Fruit fly (Drosophila melanogaster) whole organism, pupa: ENCODE results near the gene CG7016.

Experiments used
- CG13204 ChIP-seq: fragments of 200-800 bp; sonication (Bioruptor generic); optimal IDR thresholded peaks from 2 replicates; lab custom pipeline; 2018; ENCODE audit warnings: missing biosample characterization, mild to moderate bottlenecking, missing genetic modification characterization, moderate library complexity
- CG14655 ChIP-seq: fragments of 200-800 bp; sonication (Bioruptor generic); optimal IDR thresholded peaks from 3 replicates; lab custom pipeline; 2017; ENCODE audit warnings: mild to moderate bottlenecking, missing biosample characterization, missing genetic modification reagents, missing genetic modification characterization
- CG15710 ChIP-seq: fragments of 200-800 bp; sonication (Bioruptor generic); optimal IDR thresholded peaks from 2 replicates; lab custom pipeline; 2018; ENCODE audit warnings: missing biosample characterization, mild to moderate bottlenecking, missing genetic modification characterization, moderate library complexity
- CG17806 ChIP-seq: fragments of 200-800 bp; sonication (Bioruptor generic); optimal IDR thresholded peaks from 2 replicates; lab custom pipeline; 2018; ENCODE audit warnings: missing biosample characterization, mild to moderate bottlenecking, missing genetic modification characterization, moderate library complexity
- CG32121 ChIP-seq: fragments of 200-800 bp; sonication (Bioruptor generic); IDR thresholded peaks from 2 replicates; pipeline ENCODE4 v1.3.6; 2022; ENCODE audit warnings: missing biosample characterization, missing genetic modification characterization
- CG34367 ChIP-seq: fragments of 200-800 bp; sonication (Bioruptor generic); optimal IDR thresholded peaks from 2 replicates; lab custom pipeline; 2018; ENCODE audit warnings: missing biosample characterization, mild to moderate bottlenecking, missing genetic modification characterization
- CG4496 ChIP-seq: fragments of 200-800 bp; sonication (Bioruptor generic); IDR thresholded peaks from 3 replicates; pipeline ENCODE4 v1.3.6; 2022; ENCODE audit warnings: missing biosample characterization, missing genetic modification characterization
- CG8301 ChIP-seq: fragments of 200-800 bp; sonication (Bioruptor generic); optimal IDR thresholded peaks from 2 replicates; lab custom pipeline; 2018; ENCODE audit warnings: missing biosample characterization, mild to moderate bottlenecking, missing genetic modification characterization
- CG9948 ChIP-seq: fragments of 200-800 bp; sonication (Bioruptor generic); optimal IDR thresholded peaks from 2 replicates; lab custom pipeline; 2018; ENCODE audit warnings: missing biosample characterization, mild to moderate bottlenecking, missing genetic modification characterization, moderate library complexity
- Ets98B ChIP-seq: fragments of 200-800 bp; sonication (Bioruptor generic); IDR thresholded peaks from 2 replicates; pipeline ENCODE4 v1.3.6; 2022; ENCODE audit warnings: missing biosample characterization, missing genetic modification characterization
- Pif1A ChIP-seq: fragments of 200-800 bp; sonication (Bioruptor generic); optimal IDR thresholded peaks from 3 replicates; lab custom pipeline; 2016; ENCODE audit warnings: missing biosample characterization, missing genetic modification characterization
- Snoo ChIP-seq: fragments of 200-800 bp; sonication (Bioruptor generic); optimal IDR thresholded peaks from 3 replicates; lab custom pipeline; 2017; ENCODE audit warnings: missing biosample characterization, mild to moderate bottlenecking, missing genetic modification characterization, inconsistent platforms
- gl ChIP-seq: fragments of 200-800 bp; sonication (Bioruptor generic); optimal IDR thresholded peaks from 2 replicates; lab custom pipeline; 2018; ENCODE audit warnings: missing biosample characterization, mild to moderate bottlenecking, missing genetic modification characterization
- rn ChIP-seq: fragments of 200-800 bp; sonication (Bioruptor generic); IDR thresholded peaks from 2 replicates; pipeline ENCODE4 v1.3.6; 2022; ENCODE audit warnings: missing biosample characterization, missing genetic modification characterization

dm6 chr3R:24906648-24907047, 43.9 kb downstream of the CG7016 start:
- TF ChIP-seq CG4496 (GFP tag; lab: Robert Waterston, UW) (peak; percentile 55; the same call in 1 of the 3 replicates), rn (GFP tag; lab: Robert Waterston, UW) (no peak), CG13204 (no peak), Ets98B (peak; percentile 25; the same call in 1 of the 2 replicates), CG17806 (tag; lab: Kevin White, UChicago) (no peak), Snoo (tag; lab: Kevin White, UChicago) (no peak), Pif1A (GFP tag; lab: Kevin White, UChicago) (no peak), CG32121 (GFP tag; lab: Robert Waterston, UW) (peak; percentile 64), CG14655 (GFP tag; lab: Kevin White, UChicago) (no peak), CG15710 (tag; lab: Kevin White, UChicago) (no peak), gl (no peak), CG8301 (tag; lab: Kevin White, UChicago) (peak; percentile 9), CG34367 (tag; lab: Kevin White, UChicago) (no peak), CG9948 (no peak)
